Worm (Caenorhabditis elegans) whole organism, mixed stage, embryonic: Measurements from ENCODE around the gene zim-1.

Source experiments
- ceh-39 ChIP-seq: fragments of 150-350 bp; optimal IDR thresholded peaks from 2 replicates; lab custom pipeline; 2014; ENCODE audit warnings: missing biosample characterization, missing genetic modification characterization
- ceh-43 ChIP-seq: fragments of 200-800 bp; sonication (Bioruptor generic); optimal IDR thresholded peaks from 2 replicates; lab custom pipeline; 2018; ENCODE audit warnings: mild to moderate bottlenecking, missing genetic modification characterization, moderate library complexity, missing compliant biosample characterization
- lin-13 ChIP-seq: fragments of 150-350 bp; optimal IDR thresholded peaks from 2 replicates; lab custom pipeline; 2014; ENCODE audit warnings: missing biosample characterization, missing genetic modification characterization
- mep-1 ChIP-seq: fragments of 150-350 bp; optimal IDR thresholded peaks from 2 replicates; lab custom pipeline; 2017; ENCODE audit warnings: missing biosample characterization, missing genetic modification reagents, missing genetic modification characterization, inconsistent platforms
- nhr-12 ChIP-seq: fragments of 150-350 bp; optimal IDR thresholded peaks from 2 replicates; lab custom pipeline; 2014; ENCODE audit warnings: missing biosample characterization, missing genetic modification characterization
- pha-4 ChIP-seq: fragments of 150-350 bp; optimal IDR thresholded peaks from 2 replicates; lab custom pipeline; 2018; ENCODE audit warnings: missing biosample characterization, missing genetic modification reagents, missing genetic modification characterization
- unc-39 ChIP-seq: fragments of 150-350 bp; optimal IDR thresholded peaks from 2 replicates; lab custom pipeline; 2014; ENCODE audit warnings: missing biosample characterization, missing genetic modification characterization
- unc-62 ChIP-seq: fragments of 150-350 bp; optimal IDR thresholded peaks from 2 replicates; lab custom pipeline; 2014; ENCODE audit warnings: missing biosample characterization, missing genetic modification reagents, missing genetic modification characterization
- zip-8 ChIP-seq: fragments of 150-350 bp; optimal IDR thresholded peaks from 2 replicates; lab custom pipeline; 2014; ENCODE audit warnings: missing biosample characterization, missing genetic modification characterization

ce11 chrIV:10515128-10515527 is 31.8 kb upstream of the zim-1 start, which contains the start of gene C02F4.4:
- TF ChIP-seq zip-8 (tag; lab: Kevin White, UChicago) (no peak), nhr-12 (tag; lab: Kevin White, UChicago) (no peak), unc-39 (tag; lab: Kevin White, UChicago) (no peak), ceh-43 (no peak), unc-62 (GFP tag; lab: Kevin White, UChicago) (no peak), pha-4 (tag; lab: Kevin White, UChicago) (no peak), mep-1 (tag; lab: Kevin White, UChicago) (no peak), lin-13 (tag; lab: Kevin White, UChicago) (no peak), ceh-39 (no peak)
